Worm (Caenorhabditis elegans) whole organism, L1 larva: ENCODE data around the gene ZK1248.19.

Experiments used
- C16A3.4 ChIP-seq: fragments of 150-350 bp; optimal IDR thresholded peaks from 2 replicates; lab custom pipeline; 2014; ENCODE audit warnings: missing biosample characterization, missing genetic modification characterization
- C34B4.2 ChIP-seq: sonication (generic microtip); optimal IDR thresholded peaks from 2 replicates; lab custom pipeline; 2017; ENCODE audit warnings: mild to moderate bottlenecking, missing genetic modification characterization, missing compliant biosample characterization
- aha-1 ChIP-seq: fragments of 150-350 bp; optimal IDR thresholded peaks from 2 replicates; lab custom pipeline; 2014; ENCODE audit warnings: missing biosample characterization, missing genetic modification characterization
- ceh-82 ChIP-seq, 3 experiments: fragments of 150-350 bp in 1 of 3; sonication (generic microtip) in 2 of 3; optimal IDR thresholded peaks; 2 replicates each; lab custom pipeline; 2014 to 2017; ENCODE audit warnings: missing biosample characterization in 3 of 3, missing genetic modification characterization in 3 of 3
- ces-1 ChIP-seq: fragments of 150-350 bp; optimal IDR thresholded peaks from 2 replicates; lab custom pipeline; 2014; ENCODE audit warnings: missing biosample characterization, missing genetic modification reagents, missing genetic modification characterization
- mdl-1 ChIP-seq, 2 experiments: fragments of 150-350 bp; optimal IDR thresholded peaks; 2 replicates each; lab custom pipeline; 2014 to 2017; ENCODE audit warnings: missing biosample characterization in 2 of 2, missing genetic modification characterization in 2 of 2, inconsistent platforms in 1 of 2
- nhr-19 ChIP-seq: fragments of 200-800 bp; sonication (Bioruptor generic); conservative IDR thresholded peaks from 2 replicates; pipeline ENCODE4 v1.3.6; 2022; ENCODE audit warnings: missing genetic modification characterization, missing compliant biosample characterization
- nhr-90 ChIP-seq: sonication (generic microtip); optimal IDR thresholded peaks from 2 replicates; lab custom pipeline; 2016; ENCODE audit warnings: mild to moderate bottlenecking, missing genetic modification characterization, missing compliant biosample characterization; ENCODE audit not compliant: poor library complexity
- pqm-1 ChIP-seq: sonication (generic microtip); optimal IDR thresholded peaks from 3 replicates; lab custom pipeline; 2017; ENCODE audit warnings: missing biosample characterization, missing genetic modification characterization
- unc-62 ChIP-seq: fragments of 150-350 bp; optimal IDR thresholded peaks from 2 replicates; lab custom pipeline; 2014; ENCODE audit warnings: missing biosample characterization, missing genetic modification reagents, missing genetic modification characterization
- ztf-11 ChIP-seq, 2 experiments: sonication (generic microtip); optimal IDR thresholded peaks; 2 replicates each; lab custom pipeline; 2016 to 2017; ENCODE audit warnings: missing genetic modification characterization in 2 of 2, missing biosample characterization in 1 of 2, missing compliant biosample characterization in 1 of 2

ce11 chrII:5860621-5861020 is 21.4 kb upstream of the ZK1248.19 start:
- TF ChIP-seq ztf-11 (tag; optimal IDR thresholded peaks at IDR 0.05; lab: Kevin White, UChicago) (no peak), nhr-90 (tag; lab: Kevin White, UChicago) (no peak), pqm-1 (tag; lab: Kevin White, UChicago) (no peak), C16A3.4 (tag; lab: Kevin White, UChicago) (no peak), ces-1 (GFP tag; lab: Kevin White, UChicago) (no peak), unc-62 (no peak), aha-1 (no peak), C34B4.2 (tag; lab: Kevin White, UChicago) (no peak), ceh-82 (tag; optimal IDR thresholded peaks at IDR 0.05; lab: Kevin White, UChicago) (no peak), nhr-19 (GFP tag; lab: Robert Waterston, UW) (no peak), mdl-1 (tag; optimal IDR thresholded peaks at IDR 0.05; lab: Kevin White, UChicago) (no peak)
